Worm (Caenorhabditis elegans): ENCODE measurements around the gene cht-4.

ce11 chrIII:1662405-1662804, 5.1 kb upstream of the cht-4 start:
- TF ChIP-seq T22C8.4 (GFP tag; IDR thresholded peaks at IDR 0.05) (no peak), cog-1 (tag; optimal IDR thresholded peaks at IDR 0.05) (no peak), klf-2 (GFP tag; conservative IDR thresholded peaks at IDR 0.05) (no peak)

Data from whole organism, midembryonic.